Fruit fly (Drosophila melanogaster): ENCODE data around the gene CG46320.

DNA sequence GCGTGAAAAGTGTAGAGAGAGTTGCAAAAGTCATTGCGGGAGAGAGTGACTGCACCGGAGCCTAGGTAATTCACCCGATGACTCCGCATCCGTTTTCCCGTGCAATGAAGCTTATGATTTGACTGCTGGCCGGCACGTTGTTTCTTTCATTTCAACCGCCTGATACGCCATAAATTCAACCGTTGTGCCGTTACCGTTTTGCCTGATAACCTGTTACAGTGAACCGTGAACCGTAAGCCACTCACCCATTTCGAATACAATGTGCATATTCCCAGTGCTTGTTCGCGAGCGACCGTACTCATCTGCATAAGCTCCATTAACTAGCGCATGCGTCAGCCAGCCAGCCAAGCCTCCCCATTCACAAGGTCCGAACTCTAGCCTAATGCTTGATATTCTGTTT lies 110.9 kb downstream of the CG46320 start:
- no peak for TF ChIP-seq Dfd (GFP tag; optimal IDR thresholded peaks at IDR 0.05)
- no peak for TF ChIP-seq dsf (GFP tag; optimal IDR thresholded peaks at IDR 0.05; ENCODE audit: borderline replicate concordance)
- TF ChIP-seq usp (GFP tag; optimal IDR thresholded peaks at IDR 0.05) = no peak
- TF ChIP-seq Myc (optimal IDR thresholded peaks at IDR 0.05) = no peak
- no peak for TF ChIP-seq lola (GFP tag; optimal IDR thresholded peaks at IDR 0.05)
- TF ChIP-seq foxo (GFP tag; optimal IDR thresholded peaks at IDR 0.05) = no peak
- no peak for TF ChIP-seq h (GFP tag; optimal IDR thresholded peaks at IDR 0.05)
- TF ChIP-seq Hr78 (GFP tag; optimal IDR thresholded peaks at IDR 0.05) = no peak
- TF ChIP-seq tai (GFP tag; optimal IDR thresholded peaks at IDR 0.05) = no peak
- no peak for TF ChIP-seq pan (optimal IDR thresholded peaks at IDR 0.05)
- no peak for TF ChIP-seq Vsx2 (GFP tag; optimal IDR thresholded peaks at IDR 0.05; ENCODE audit: partially characterized antibody)
